Worm (Caenorhabditis elegans) whole organism, L1 larva: ENCODE measurements around the gene srh-212.
A peak's percentile ranks its signal among the peaks of the same experiment; 100 is the strongest.

ENCODE experiments used
- C16A3.4 ChIP-seq: fragments of 150-350 bp; optimal IDR thresholded peaks from 2 replicates; lab custom pipeline; 2014; ENCODE audit warnings: missing biosample characterization, missing genetic modification characterization
- F16B12.6 ChIP-seq: fragments of 150-350 bp; optimal IDR thresholded peaks from 2 replicates; lab custom pipeline; 2014; ENCODE audit warnings: missing biosample characterization, missing genetic modification characterization
- Y116A8C.19 ChIP-seq: sonication (generic microtip); optimal IDR thresholded peaks from 2 replicates; lab custom pipeline; 2016; ENCODE audit warnings: missing compliant biosample characterization, missing genetic modification characterization, borderline replicate concordance
- alr-1 ChIP-seq: fragments of 200-800 bp; sonication (Bioruptor generic); optimal IDR thresholded peaks from 2 replicates; lab custom pipeline; 2018; ENCODE audit warnings: borderline replicate concordance, mild to moderate bottlenecking, missing genetic modification characterization, missing compliant biosample characterization
- aly-2 ChIP-seq: fragments of 150-350 bp; optimal IDR thresholded peaks from 2 replicates; lab custom pipeline; 2014; ENCODE audit warnings: missing biosample characterization, missing genetic modification characterization
- ama-1 ChIP-seq: fragments of 150-350 bp; optimal IDR thresholded peaks from 2 replicates; lab custom pipeline; 2014
- blmp-1 ChIP-seq: fragments of 150-350 bp; optimal IDR thresholded peaks from 2 replicates; lab custom pipeline; 2014; ENCODE audit warnings: missing biosample characterization, missing genetic modification characterization
- ceh-82 ChIP-seq, 3 experiments: fragments of 150-350 bp in 1 of 3; sonication (generic microtip) in 2 of 3; optimal IDR thresholded peaks; 2 replicates each; lab custom pipeline; 2014 to 2017; ENCODE audit warnings: missing biosample characterization in 3 of 3, missing genetic modification characterization in 3 of 3
- efl-3 ChIP-seq: fragments of 200-800 bp; sonication (Bioruptor generic); optimal IDR thresholded peaks from 2 replicates; lab custom pipeline; 2018; ENCODE audit warnings: mild to moderate bottlenecking, missing genetic modification characterization, missing compliant biosample characterization
- egl-27 ChIP-seq, 2 experiments: fragments of 150-350 bp in 1 of 2; sonication (generic microtip); optimal IDR thresholded peaks; 3 replicates each; lab custom pipeline; 2017 to 2018; ENCODE audit warnings: missing biosample characterization in 2 of 2, missing genetic modification characterization in 2 of 2, missing genetic modification reagents in 2 of 2
- elt-2 ChIP-seq: sonication (generic microtip); optimal IDR thresholded peaks from 2 replicates; lab custom pipeline; 2016; ENCODE audit warnings: missing genetic modification characterization, mild to moderate bottlenecking, inconsistent platforms, missing compliant biosample characterization, missing genetic modification reagents
- grh-1 ChIP-seq: fragments of 200-800 bp; sonication (Bioruptor generic); IDR thresholded peaks from 2 replicates; pipeline ENCODE4 v1.3.6; 2022; ENCODE audit warnings: missing genetic modification reagents, missing genetic modification characterization, missing compliant biosample characterization
- hlh-4 ChIP-seq: sonication (generic microtip); optimal IDR thresholded peaks from 2 replicates; lab custom pipeline; 2016; ENCODE audit warnings: mild to moderate bottlenecking, missing genetic modification characterization, missing compliant biosample characterization
- hpl-2 ChIP-seq: fragments of 150-350 bp; optimal IDR thresholded peaks from 2 replicates; lab custom pipeline; 2014; ENCODE audit warnings: missing biosample characterization, missing genetic modification reagents, missing genetic modification characterization
- irx-1 ChIP-seq: sonication (generic microtip); optimal IDR thresholded peaks from 2 replicates; lab custom pipeline; 2016; ENCODE audit warnings: missing genetic modification characterization, missing compliant biosample characterization
- lin-13 ChIP-seq: fragments of 150-350 bp; optimal IDR thresholded peaks from 2 replicates; lab custom pipeline; 2014; ENCODE audit warnings: missing biosample characterization, missing genetic modification reagents, missing genetic modification characterization
- lin-15B ChIP-seq: fragments of 150-350 bp; sonication (generic microtip); optimal IDR thresholded peaks from 3 replicates; lab custom pipeline; 2014; ENCODE audit warnings: missing biosample characterization, missing genetic modification characterization
- lin-35 ChIP-seq, 2 experiments: fragments of 150-350 bp; optimal IDR thresholded peaks; 2 replicates each; lab custom pipeline; 2014; ENCODE audit warnings: missing biosample characterization in 2 of 2, missing genetic modification characterization in 2 of 2, missing genetic modification reagents in 2 of 2
- lir-3 ChIP-seq: sonication (generic microtip); optimal IDR thresholded peaks from 2 replicates; lab custom pipeline; 2016; ENCODE audit warnings: mild to moderate bottlenecking, missing genetic modification characterization, moderate library complexity, missing compliant biosample characterization; ENCODE audit not compliant: poor library complexity
- lsy-2 ChIP-seq, 2 experiments: fragments of 150-350 bp; optimal IDR thresholded peaks; 2 replicates each; lab custom pipeline; 2014; ENCODE audit warnings: missing biosample characterization in 2 of 2, missing genetic modification characterization in 2 of 2
- mdl-1 ChIP-seq, 2 experiments: fragments of 150-350 bp; optimal IDR thresholded peaks; 2 replicates each; lab custom pipeline; 2014 to 2017; ENCODE audit warnings: missing biosample characterization in 2 of 2, missing genetic modification characterization in 2 of 2, inconsistent platforms in 1 of 2
- mef-2 ChIP-seq: fragments of 150-350 bp; optimal IDR thresholded peaks from 2 replicates; lab custom pipeline; 2014; ENCODE audit warnings: missing biosample characterization, missing genetic modification characterization
- nhr-12 ChIP-seq: sonication (generic microtip); optimal IDR thresholded peaks from 2 replicates; lab custom pipeline; 2017; ENCODE audit warnings: missing biosample characterization, missing genetic modification characterization
- nhr-19 ChIP-seq: fragments of 200-800 bp; sonication (Bioruptor generic); conservative IDR thresholded peaks from 2 replicates; pipeline ENCODE4 v1.3.6; 2022; ENCODE audit warnings: missing genetic modification characterization, missing compliant biosample characterization
- nhr-28 ChIP-seq: fragments of 150-350 bp; optimal IDR thresholded peaks from 2 replicates; lab custom pipeline; 2014; ENCODE audit warnings: missing biosample characterization, missing genetic modification characterization
- nhr-71 ChIP-seq: sonication (generic microtip); optimal IDR thresholded peaks from 2 replicates; lab custom pipeline; 2016; ENCODE audit warnings: mild to moderate bottlenecking, missing genetic modification characterization, moderate library complexity, missing compliant biosample characterization
- nhr-90 ChIP-seq: sonication (generic microtip); optimal IDR thresholded peaks from 2 replicates; lab custom pipeline; 2016; ENCODE audit warnings: mild to moderate bottlenecking, missing genetic modification characterization, missing compliant biosample characterization; ENCODE audit not compliant: poor library complexity
- pag-3 ChIP-seq: sonication (generic microtip); optimal IDR thresholded peaks from 2 replicates; lab custom pipeline; 2017; ENCODE audit warnings: missing genetic modification characterization, mild to moderate bottlenecking, missing compliant biosample characterization, antibody characterized with exemption, borderline replicate concordance; ENCODE audit not compliant: insufficient read depth
- pqm-1 ChIP-seq: sonication (generic microtip); optimal IDR thresholded peaks from 3 replicates; lab custom pipeline; 2017; ENCODE audit warnings: missing biosample characterization, missing genetic modification characterization
- rnt-1 ChIP-seq: sonication (generic microtip); optimal IDR thresholded peaks from 2 replicates; lab custom pipeline; 2016; ENCODE audit warnings: mild to moderate bottlenecking, missing genetic modification characterization, moderate library complexity, missing compliant biosample characterization
- sox-4 ChIP-seq: sonication (generic microtip); optimal IDR thresholded peaks from 2 replicates; lab custom pipeline; 2016; ENCODE audit warnings: missing genetic modification characterization, missing compliant biosample characterization
- tlp-1 ChIP-seq: fragments of 150-350 bp; optimal IDR thresholded peaks from 2 replicates; lab custom pipeline; 2014; ENCODE audit warnings: missing biosample characterization, missing genetic modification characterization
- unc-130 ChIP-seq: fragments of 150-350 bp; optimal IDR thresholded peaks from 2 replicates; lab custom pipeline; 2017; ENCODE audit warnings: missing biosample characterization, missing genetic modification characterization, inconsistent platforms
- xbp-1 ChIP-seq: sonication (generic microtip); optimal IDR thresholded peaks from 2 replicates; lab custom pipeline; 2016; ENCODE audit warnings: missing genetic modification characterization, missing compliant biosample characterization
- zag-1 ChIP-seq: fragments of 150-350 bp; optimal IDR thresholded peaks from 2 replicates; lab custom pipeline; 2014; ENCODE audit warnings: missing biosample characterization, missing genetic modification characterization

Gene srh-212

DNA sequence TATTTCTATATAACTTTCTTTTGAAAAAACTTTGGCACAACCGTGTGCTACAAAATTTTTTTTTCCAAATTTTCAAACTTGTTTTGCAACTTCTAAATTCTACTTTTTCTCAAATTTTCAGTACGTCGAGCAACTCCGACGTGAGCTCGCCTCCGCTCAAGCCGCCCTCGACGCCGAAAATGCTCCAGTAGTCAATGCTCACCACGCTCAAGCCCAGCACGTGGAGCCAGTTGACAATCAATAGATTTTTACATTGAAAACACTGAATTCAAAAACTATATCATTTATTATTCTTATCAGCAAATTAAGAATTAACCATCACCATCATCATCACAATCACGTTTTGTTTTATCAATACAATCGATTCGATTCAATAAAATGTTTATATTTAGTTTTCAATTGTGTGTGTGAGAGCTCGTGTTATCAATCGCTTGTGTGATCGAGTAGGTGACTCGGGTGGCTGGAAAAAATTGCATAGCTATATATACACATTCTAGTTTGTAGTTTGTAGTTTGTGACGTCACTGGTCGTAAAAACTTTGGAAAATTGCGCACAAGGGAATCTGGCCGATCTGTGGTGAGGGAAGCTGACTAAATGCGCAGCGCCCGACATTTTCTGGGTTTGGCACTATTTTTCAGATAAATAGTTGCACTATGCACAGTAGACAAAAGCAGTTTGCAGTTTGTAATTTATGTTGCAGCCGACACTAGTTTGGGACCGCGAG lies 37.5 kb upstream of the srh-212 start (continued):
- peak; percentile 92 for TF ChIP-seq elt-2
- no peak for TF ChIP-seq efl-3 (GFP tag; lab: Kevin White, UChicago)
- TF ChIP-seq alr-1 (tag; lab: Kevin White, UChicago) = no peak
- TF ChIP-seq zag-1 = no peak
- TF ChIP-seq mef-2 (tag; lab: Kevin White, UChicago) = no peak
- no peak for TF ChIP-seq xbp-1 (tag; lab: Kevin White, UChicago)
- TF ChIP-seq pag-3 (tag; lab: Kevin White, UChicago) = no peak
- peak; percentile 54 for TF ChIP-seq nhr-71 (tag; lab: Kevin White, UChicago)
- TF ChIP-seq unc-130 (tag; lab: Kevin White, UChicago) = no peak
- no peak for TF ChIP-seq nhr-12 (tag; lab: Kevin White, UChicago)
- TF ChIP-seq nhr-19 (GFP tag; lab: Robert Waterston, UW) = no peak

DNA sequence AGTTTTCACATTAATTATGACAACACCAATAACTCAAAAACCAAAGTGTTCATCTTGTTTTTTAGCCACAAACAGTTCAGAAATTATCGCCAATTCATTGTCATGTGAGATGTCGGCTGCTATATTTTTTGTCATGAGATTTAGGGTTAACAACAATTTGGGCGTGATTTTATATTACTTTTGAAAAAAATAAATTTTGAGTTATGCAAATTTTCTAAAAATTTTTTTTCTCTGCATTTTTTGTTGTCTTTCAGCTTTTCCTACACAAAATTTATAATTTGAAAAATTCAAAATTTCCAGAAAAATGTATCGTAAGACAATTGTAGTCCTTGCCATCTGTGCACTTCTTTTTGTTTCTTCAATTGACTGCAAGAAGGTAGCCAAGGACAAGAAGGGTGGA lies 36.1 kb upstream of the srh-212 start, which contains the start of gene F59B1.2:
F59B1.2 (plus strand) TSS at position 301 of the 400 bp plus-strand sequence.
- TF ChIP-seq aly-2 (tag; lab: Kevin White, UChicago) (no peak), alr-1 (tag; lab: Kevin White, UChicago) (no peak), nhr-28 (tag; lab: Kevin White, UChicago) (no peak), lin-15B (no peak), irx-1 (tag; lab: Kevin White, UChicago) (no peak), Y116A8C.19 (no peak), grh-1 (GFP tag; lab: Robert Waterston, UW) (no peak), lir-3 (tag; lab: Kevin White, UChicago) (no peak), mdl-1 (tag; optimal IDR thresholded peaks at IDR 0.05; lab: Kevin White, UChicago) (no peak), hpl-2 (GFP tag; lab: Kevin White, UChicago) (no peak)

DNA sequence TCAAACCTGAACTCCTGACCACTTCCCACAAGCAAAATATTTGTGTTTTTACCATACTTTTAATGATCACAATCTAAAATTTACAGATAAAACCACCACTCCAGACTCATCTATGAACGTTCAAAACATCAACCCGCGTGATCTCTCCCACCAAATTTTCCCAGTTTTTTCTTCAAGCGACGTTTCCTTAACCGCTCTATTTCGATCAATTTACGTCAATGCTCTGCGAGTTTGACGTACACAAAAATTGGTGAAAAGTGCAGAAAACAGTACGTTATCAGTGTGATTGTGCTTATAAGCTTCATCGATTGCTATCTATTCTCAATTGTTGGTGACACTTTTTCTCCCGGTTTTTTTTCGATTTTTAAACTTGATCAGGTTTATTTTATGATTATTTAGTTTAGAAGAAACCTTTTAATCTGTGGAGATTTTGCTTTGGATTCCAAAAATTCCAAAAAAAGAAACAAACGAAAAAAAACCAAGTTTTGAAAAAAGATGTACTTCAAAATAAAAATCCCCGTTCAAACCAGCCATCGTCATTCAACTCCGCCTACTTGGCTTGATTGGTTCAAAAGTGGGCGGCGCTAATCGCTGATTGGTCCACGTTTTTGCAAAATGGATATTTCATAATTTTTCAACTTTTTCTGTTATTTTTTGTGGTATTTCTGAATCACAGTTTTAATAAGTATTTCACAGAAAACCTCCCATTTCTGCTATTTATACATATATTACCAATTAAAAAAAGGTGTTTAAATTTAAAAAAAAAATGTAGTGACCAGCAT lies 35.5 kb upstream of the srh-212 start:
- no peak for TF ChIP-seq ama-1 (lab: Kevin White, UChicago)
- peak; percentile 84 for TF ChIP-seq elt-2
- peak; percentile 37 for TF ChIP-seq nhr-90
- peak in 1 of 2 experiments; percentile 40 for TF ChIP-seq lin-35 (GFP tag; optimal IDR thresholded peaks at IDR 0.05; lab: Kevin White, UChicago)
- peak; percentile 30 for TF ChIP-seq nhr-71 (tag; lab: Kevin White, UChicago)
- TF ChIP-seq mdl-1 (tag; optimal IDR thresholded peaks at IDR 0.05; lab: Kevin White, UChicago) = peak in 1 of 2 experiments; percentile 13
- TF ChIP-seq rnt-1 = no peak

DNA sequence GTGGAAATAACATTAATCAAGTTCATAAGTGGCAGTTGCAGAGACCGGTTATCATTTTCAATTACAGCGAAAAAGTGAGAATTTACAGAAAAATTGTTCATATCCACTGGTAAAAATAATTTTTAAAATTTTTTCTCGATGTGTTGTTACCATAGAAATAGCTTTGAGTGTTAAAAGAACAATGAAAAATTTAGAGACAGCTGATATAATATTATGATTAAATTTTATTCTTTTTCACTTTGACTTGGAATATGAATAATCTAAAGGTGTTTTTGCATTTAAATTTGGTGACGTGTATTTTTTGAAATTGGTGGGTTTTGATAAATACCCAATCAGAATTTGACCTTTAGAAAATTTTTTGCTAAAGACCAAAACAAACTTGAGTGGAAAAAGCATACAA lies 34.6 kb upstream of the srh-212 start, which contains the start of gene F59B1.6:
F59B1.6 (minus strand) TSS at position 101 of the 400 bp plus-strand sequence.
- no peak for TF ChIP-seq alr-1 (tag; lab: Kevin White, UChicago)

DNA sequence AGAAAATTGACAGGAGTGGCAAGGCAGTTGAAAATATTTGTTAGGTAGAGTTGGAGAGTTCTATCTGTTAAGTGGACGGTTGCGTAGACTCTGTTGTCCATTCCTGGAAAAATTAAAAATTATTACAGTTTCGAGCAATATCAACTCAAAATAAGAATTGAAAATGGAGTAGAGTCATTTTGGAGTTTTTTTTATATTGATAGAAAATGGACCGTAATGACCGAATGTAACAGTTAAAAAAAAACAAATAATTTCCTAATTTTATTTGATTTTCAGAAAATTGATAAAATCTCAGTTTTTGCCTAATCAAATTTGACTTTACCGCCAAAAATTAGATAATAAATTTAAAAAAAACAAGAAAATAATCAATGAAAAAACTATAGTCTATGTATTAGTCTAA lies 30.0 kb upstream of the srh-212 start, which contains the start of gene F59B1.4:
F59B1.4 (minus strand) TSS at position 101 of the 400 bp plus-strand sequence.
- no peak for TF ChIP-seq C16A3.4 (tag; lab: Kevin White, UChicago)
- TF ChIP-seq sox-4 = no peak
- no peak for TF ChIP-seq lsy-2 (tag; optimal IDR thresholded peaks at IDR 0.05; lab: Kevin White, UChicago)
- no peak for TF ChIP-seq hlh-4 (tag; lab: Kevin White, UChicago)
- no peak for TF ChIP-seq tlp-1 (tag; lab: Kevin White, UChicago)
- TF ChIP-seq efl-3 (GFP tag; lab: Kevin White, UChicago) = no peak
- TF ChIP-seq pqm-1 (tag; lab: Kevin White, UChicago) = no peak
- no peak for TF ChIP-seq hpl-2 (GFP tag; lab: Kevin White, UChicago)
- TF ChIP-seq lin-13 = no peak
- TF ChIP-seq F16B12.6 (tag; lab: Kevin White, UChicago) = no peak
- no peak for TF ChIP-seq blmp-1 (tag; lab: Kevin White, UChicago)
- TF ChIP-seq nhr-71 (tag; lab: Kevin White, UChicago) = no peak
- TF ChIP-seq ceh-82 (tag; optimal IDR thresholded peaks at IDR 0.05; lab: Kevin White, UChicago) = no peak
- TF ChIP-seq nhr-90 = no peak
- TF ChIP-seq egl-27 (tag; optimal IDR thresholded peaks at IDR 0.05; lab: Kevin White, UChicago) = no peak
- TF ChIP-seq, all 84 proteins: peak for 0
